Worm (Caenorhabditis elegans): ENCODE measurements around the gene gldi-2.
A peak's percentile ranks its signal among the peaks of the same experiment; 100 is the strongest.

Gene gldi-2

ce11 chrII:6831531-6832201, 48.4 kb downstream of the gldi-2 start:
- TF ChIP-seq sea-1 (GFP tag; conservative IDR thresholded peaks at IDR 0.05), result 0 out of 2 replicates have a peak, but pooled peaks have one; percentile 44
- peak; percentile 77 for TF ChIP-seq hmg-4 (GFP tag; optimal IDR thresholded peaks at IDR 0.05)
- TF ChIP-seq tbx-37 (GFP tag; conservative IDR thresholded peaks at IDR 0.05), result no peak
- peak; percentile 83 for TF ChIP-seq ceh-36 (tag; optimal IDR thresholded peaks at IDR 0.05)
- no peak for TF ChIP-seq ama-1 (optimal IDR thresholded peaks at IDR 0.05)
- no peak for TF ChIP-seq ceh-13 (GFP tag; optimal IDR thresholded peaks at IDR 0.05)
- no peak for TF ChIP-seq tra-4 (tag; optimal IDR thresholded peaks at IDR 0.05)
- TF ChIP-seq ets-7 (tag; optimal IDR thresholded peaks at IDR 0.05), result peak; percentile 12
- TF ChIP-seq flt-1 (GFP tag; IDR thresholded peaks at IDR 0.05), result no peak
- no peak for TF ChIP-seq F13C5.2 (tag; optimal IDR thresholded peaks at IDR 0.05)

ce11 chrII:6832207-6832606, 49.0 kb downstream of the gldi-2 start:
- TF ChIP-seq hnd-1 (tag; optimal IDR thresholded peaks at IDR 0.05) (no peak), ceh-36 (tag; optimal IDR thresholded peaks at IDR 0.05) (no peak), ets-7 (tag; optimal IDR thresholded peaks at IDR 0.05) (no peak)

- TF ChIP-seq hmg-4 (GFP tag; optimal IDR thresholded peaks at IDR 0.05), result peak; percentile 63
- TF ChIP-seq flt-1 (GFP tag; IDR thresholded peaks at IDR 0.05), result peak; percentile 13; the same call in 1 of the 2 replicates
- TF ChIP-seq ama-1 (optimal IDR thresholded peaks at IDR 0.05), result no peak
Observed at ce11 chrII:6832695-6833389, 49.6 kb downstream of the gldi-2 start.

ce11 chrII:6833781-6834339, 50.6 kb downstream of the gldi-2 start:
- TF ChIP-seq tra-4 (tag; optimal IDR thresholded peaks at IDR 0.05), result no peak
- no peak for TF ChIP-seq flt-1 (GFP tag; IDR thresholded peaks at IDR 0.05)
- TF ChIP-seq hnd-1 (tag; optimal IDR thresholded peaks at IDR 0.05), result no peak
- peak; percentile 7 for TF ChIP-seq aly-1 (tag; optimal IDR thresholded peaks at IDR 0.05)
- TF ChIP-seq ceh-36 (tag; optimal IDR thresholded peaks at IDR 0.05), result peak; percentile 69
- TF ChIP-seq tbx-11 (GFP tag; IDR thresholded peaks at IDR 0.05), result no peak

- TF ChIP-seq tra-4 (tag; optimal IDR thresholded peaks at IDR 0.05) (no peak), F13C5.2 (tag; optimal IDR thresholded peaks at IDR 0.05) (no peak), sea-1 (GFP tag; conservative IDR thresholded peaks at IDR 0.05) (peak; percentile 69; the same call in 1 of the 2 replicates), pes-1 (GFP tag; IDR thresholded peaks at IDR 0.05) (no peak)
Observed at ce11 chrII:6834582-6835058, 51.4 kb downstream of the gldi-2 start, which contains the start of gene egl-27. Gene egl-27, plus strand, starts transcription at chrII:6835008.

- TF ChIP-seq ceh-13 (GFP tag; optimal IDR thresholded peaks at IDR 0.05) (no peak), flt-1 (GFP tag; IDR thresholded peaks at IDR 0.05) (0 out of 2 replicates have a peak, but pooled peaks have one; percentile 30), aly-1 (tag; optimal IDR thresholded peaks at IDR 0.05) (no peak)
Observed at ce11 chrII:6835500-6835899, 52.3 kb downstream of the gldi-2 start.

ce11 chrII:6835972-6836595, 52.9 kb downstream of the gldi-2 start:
- TF ChIP-seq ets-7 (tag; optimal IDR thresholded peaks at IDR 0.05) (no peak), ama-1 (optimal IDR thresholded peaks at IDR 0.05) (no peak), tbx-37 (GFP tag; conservative IDR thresholded peaks at IDR 0.05) (no peak), ceh-13 (GFP tag; optimal IDR thresholded peaks at IDR 0.05) (no peak), hmbx-1 (tag; optimal IDR thresholded peaks at IDR 0.05) (no peak), tbx-11 (GFP tag; IDR thresholded peaks at IDR 0.05) (no peak), sea-1 (GFP tag; conservative IDR thresholded peaks at IDR 0.05) (no peak), pes-1 (GFP tag; IDR thresholded peaks at IDR 0.05) (no peak), ceh-36 (tag; optimal IDR thresholded peaks at IDR 0.05) (no peak), hmg-4 (GFP tag; optimal IDR thresholded peaks at IDR 0.05) (no peak)

- no peak for TF ChIP-seq F13C5.2 (tag; optimal IDR thresholded peaks at IDR 0.05)
- no peak for TF ChIP-seq pes-1 (GFP tag; IDR thresholded peaks at IDR 0.05)
- TF ChIP-seq ceh-36 (tag; optimal IDR thresholded peaks at IDR 0.05), result no peak
- TF ChIP-seq aly-1 (tag; optimal IDR thresholded peaks at IDR 0.05), result no peak
- no peak for TF ChIP-seq ets-7 (tag; optimal IDR thresholded peaks at IDR 0.05)
- no peak for TF ChIP-seq sea-1 (GFP tag; conservative IDR thresholded peaks at IDR 0.05)
- TF ChIP-seq flt-1 (GFP tag; IDR thresholded peaks at IDR 0.05), result no peak
- TF ChIP-seq hmg-4 (GFP tag; optimal IDR thresholded peaks at IDR 0.05), result no peak
- no peak for TF ChIP-seq tbx-11 (GFP tag; IDR thresholded peaks at IDR 0.05)
- no peak for TF ChIP-seq B0310.2 (tag; optimal IDR thresholded peaks at IDR 0.05)
Observed at ce11 chrII:6836762-6837566, 53.7 kb downstream of the gldi-2 start.

Measured in whole organism, early embryonic.